Fruit fly (Drosophila melanogaster): Measurements from ENCODE around the gene 5PtaseI.
A peak's percentile ranks its signal among the peaks of the same experiment; 100 is the strongest.

Gene 5PtaseI

dm6 chr3R:25004763-25005162, 40.2 kb downstream of the 5PtaseI start:
- TF ChIP-seq Hr3 (GFP tag; optimal IDR thresholded peaks at IDR 0.05): peak; percentile 39
- TF ChIP-seq Rfx (GFP tag; IDR thresholded peaks at IDR 0.05): peak; percentile 74
- no peak for TF ChIP-seq vfl (GFP tag; optimal IDR thresholded peaks at IDR 0.05)
- no peak for TF ChIP-seq Stat92E (GFP tag; optimal IDR thresholded peaks at IDR 0.05)
- no peak for TF ChIP-seq BtbVII (GFP tag; optimal IDR thresholded peaks at IDR 0.05)
- TF ChIP-seq Dp (GFP tag; optimal IDR thresholded peaks at IDR 0.05): no peak
- TF ChIP-seq scrt (GFP tag; optimal IDR thresholded peaks at IDR 0.05): no peak
- peak; percentile 23; the same call in 1 of the 2 replicates for TF ChIP-seq CG3847 (GFP tag; IDR thresholded peaks at IDR 0.05)
- peak; percentile 72 for TF ChIP-seq Xbp1 (GFP tag; optimal IDR thresholded peaks at IDR 0.05)
- no peak for TF ChIP-seq insv (GFP tag; optimal IDR thresholded peaks at IDR 0.05)
- TF ChIP-seq gcm2 (GFP tag; optimal IDR thresholded peaks at IDR 0.05): no peak
- TF ChIP-seq danr (GFP tag; IDR thresholded peaks at IDR 0.05): no peak
- no peak for TF ChIP-seq Usf (GFP tag; optimal IDR thresholded peaks at IDR 0.05)
- no peak for TF ChIP-seq NC2α (GFP tag; optimal IDR thresholded peaks at IDR 0.05)
- TF ChIP-seq en (GFP tag; optimal IDR thresholded peaks at IDR 0.05): no peak
- peak; percentile 7 for TF ChIP-seq shn (GFP tag; optimal IDR thresholded peaks at IDR 0.05)
- peak; percentile 63; the same call in 2 of the 3 replicates for TF ChIP-seq Aef1 (GFP tag; IDR thresholded peaks at IDR 0.05)
- TF ChIP-seq row (GFP tag; IDR thresholded peaks at IDR 0.05): peak; percentile 71
- no peak for TF ChIP-seq pfk (GFP tag; optimal IDR thresholded peaks at IDR 0.05)
- TF ChIP-seq CG2116 (GFP tag; optimal IDR thresholded peaks at IDR 0.05): no peak
- peak; percentile 54 for TF ChIP-seq CG5245 (GFP tag; optimal IDR thresholded peaks at IDR 0.05)
- TF ChIP-seq CG8765 (GFP tag; IDR thresholded peaks at IDR 0.05): no peak
- TF ChIP-seq Hr39 (optimal IDR thresholded peaks at IDR 0.05): no peak
- TF ChIP-seq bowl (GFP tag; IDR thresholded peaks at IDR 0.05): no peak
- TF ChIP-seq eyg (GFP tag; optimal IDR thresholded peaks at IDR 0.05): no peak
- TF ChIP-seq CG11504 (tag; optimal IDR thresholded peaks at IDR 0.05): peak; percentile 75
- TF ChIP-seq CG7963 (GFP tag; IDR thresholded peaks at IDR 0.05; ENCODE audit: partially characterized antibody): no peak
- peak; percentile 50 for TF ChIP-seq tio (GFP tag; optimal IDR thresholded peaks at IDR 0.05)
- peak; percentile 75 for TF ChIP-seq dmrt99B (tag; optimal IDR thresholded peaks at IDR 0.05)
- TF ChIP-seq jumu (GFP tag; optimal IDR thresholded peaks at IDR 0.05): no peak
- no peak for TF ChIP-seq pita (GFP tag; optimal IDR thresholded peaks at IDR 0.05)
- TF ChIP-seq MBD-R2 (GFP tag; IDR thresholded peaks at IDR 0.05): no peak; the same call in 1 of the 2 replicates
- TF ChIP-seq CG12942 (GFP tag; optimal IDR thresholded peaks at IDR 0.05): peak; percentile 44
- peak; percentile 1 for TF ChIP-seq CG2875 (GFP tag; optimal IDR thresholded peaks at IDR 0.05)
- peak; percentile 45 for TF ChIP-seq chn (GFP tag; optimal IDR thresholded peaks at IDR 0.05)
- TF ChIP-seq ERR (GFP tag; optimal IDR thresholded peaks at IDR 0.05): no peak
- TF ChIP-seq CG13123 (GFP tag; optimal IDR thresholded peaks at IDR 0.05): no peak
- TF ChIP-seq bigmax (GFP tag; optimal IDR thresholded peaks at IDR 0.05): no peak
- no peak for TF ChIP-seq HmgZ (tag; optimal IDR thresholded peaks at IDR 0.05)
- TF ChIP-seq Sin3A (optimal IDR thresholded peaks at IDR 0.05): no peak
- TF ChIP-seq ranshi (GFP tag; IDR thresholded peaks at IDR 0.05): no peak
- peak; percentile 56 for TF ChIP-seq fd96Cb (tag; optimal IDR thresholded peaks at IDR 0.05)
- TF ChIP-seq CG11695 (GFP tag; IDR thresholded peaks at IDR 0.05): no peak
- TF ChIP-seq E2f2 (GFP tag; IDR thresholded peaks at IDR 0.05): peak; percentile 16; the same call in 1 of the 2 replicates
- TF ChIP-seq CG3407 (GFP tag; optimal IDR thresholded peaks at IDR 0.05): no peak
- TF ChIP-seq CG17328 (GFP tag; IDR thresholded peaks at IDR 0.05): peak; percentile 70
- TF ChIP-seq zen (tag; optimal IDR thresholded peaks at IDR 0.05): no peak
- peak; percentile 51 for TF ChIP-seq Mes4 (GFP tag; optimal IDR thresholded peaks at IDR 0.05)
- TF ChIP-seq sd (tag; optimal IDR thresholded peaks at IDR 0.05): no peak
- TF ChIP-seq CG4820 (GFP tag; optimal IDR thresholded peaks at IDR 0.05): peak; percentile 54
- TF ChIP-seq Hsf (GFP tag; optimal IDR thresholded peaks at IDR 0.05): peak; percentile 51
- no peak for TF ChIP-seq CG10959 (GFP tag; IDR thresholded peaks at IDR 0.05)
- no peak for TF ChIP-seq Hr78 (GFP tag; optimal IDR thresholded peaks at IDR 0.05)
